Worm (Caenorhabditis elegans) whole organism, early embryonic: ENCODE data around the gene col-79.

Source experiments
- aly-1 ChIP-seq: sonication (generic microtip); optimal IDR thresholded peaks from 2 replicates; lab custom pipeline; 2016; ENCODE audit warnings: missing genetic modification characterization, missing compliant biosample characterization
- ama-1 ChIP-seq: fragments of 150-350 bp; optimal IDR thresholded peaks from 2 replicates; lab custom pipeline; 2014

ce11 chrII:10662279-10662678, 41.1 kb upstream of the col-79 start:
- peak; percentile 61 for TF ChIP-seq ama-1 (lab: Kevin White, UChicago)
- TF ChIP-seq aly-1 (tag; lab: Kevin White, UChicago), result no peak
